Fruit fly (Drosophila melanogaster): ENCODE data around the gene dgt1.

dgt1 gene

DNA sequence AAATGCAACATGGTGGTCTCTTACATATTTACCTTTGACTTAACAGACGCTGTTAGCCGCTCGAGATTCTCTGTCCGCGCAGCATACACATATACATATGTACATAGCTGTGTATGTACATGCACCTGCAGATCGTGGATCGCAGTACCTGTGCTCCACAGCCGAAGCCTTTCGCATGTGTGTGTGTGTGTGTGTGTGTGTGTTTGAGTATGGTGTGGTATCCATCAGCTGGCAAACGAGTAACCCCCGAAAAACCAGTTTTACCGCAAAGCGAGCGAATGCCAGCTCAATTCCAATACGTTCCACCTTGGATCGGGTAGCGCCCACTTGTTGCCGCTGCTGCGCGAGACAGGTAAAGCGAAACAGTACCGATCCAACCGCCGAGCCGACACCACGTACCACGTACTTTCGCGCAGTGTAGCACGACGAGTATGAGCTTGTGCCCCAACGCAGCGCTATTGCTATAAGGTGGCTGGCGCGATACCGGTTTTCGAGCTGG, 15.9 kb downstream of the dgt1 start, which contains the start of gene Cad99C (continued):
- TF ChIP-seq dsx (GFP tag; optimal IDR thresholded peaks at IDR 0.05; ENCODE audit: poor library complexity, severe bottlenecking) (peak; percentile 37), achi (GFP tag; optimal IDR thresholded peaks at IDR 0.05) (no peak), net (GFP tag; optimal IDR thresholded peaks at IDR 0.05) (peak; percentile 15), Sox102F (GFP tag; optimal IDR thresholded peaks at IDR 0.05) (peak; percentile 50), CG10631 (GFP tag; optimal IDR thresholded peaks at IDR 0.05) (no peak), lz (GFP tag; optimal IDR thresholded peaks at IDR 0.05) (peak; percentile 5), Met (GFP tag; optimal IDR thresholded peaks at IDR 0.05) (peak; percentile 4), CG11762 (GFP tag; optimal IDR thresholded peaks at IDR 0.05; ENCODE audit: insufficient read depth) (no peak)

DNA sequence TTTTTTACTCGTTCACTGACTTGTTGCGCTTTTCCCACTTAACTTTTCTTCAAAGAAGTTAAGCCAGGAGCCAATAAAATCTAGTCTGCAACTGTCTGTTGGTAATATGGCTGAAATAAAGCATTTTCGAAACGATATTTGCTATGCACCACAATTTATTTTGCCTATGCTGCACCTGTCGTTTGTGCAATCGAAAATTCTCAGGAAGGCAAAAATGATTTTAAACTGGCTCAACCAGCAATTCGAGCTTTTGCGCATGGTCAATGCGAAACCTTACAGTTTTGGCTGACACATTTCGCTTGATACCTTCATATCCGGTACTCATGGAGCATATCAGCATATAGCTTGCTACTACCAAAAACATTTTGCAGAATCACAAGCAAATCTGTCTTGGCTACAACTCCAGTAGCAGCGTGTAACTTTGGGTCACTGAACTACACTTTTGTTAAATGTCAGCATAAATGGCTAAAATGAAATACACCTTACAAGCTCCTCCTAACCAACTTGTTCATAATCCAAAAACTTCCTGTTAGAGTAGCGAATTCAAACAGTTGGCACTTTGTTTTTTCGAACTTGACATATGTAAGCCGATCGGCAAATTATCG, 17.5 kb downstream of the dgt1 start:
- TF ChIP-seq CG11762 (GFP tag; optimal IDR thresholded peaks at IDR 0.05; ENCODE audit: insufficient read depth), result no peak
- TF ChIP-seq salr (GFP tag; optimal IDR thresholded peaks at IDR 0.05), result no peak

DNA sequence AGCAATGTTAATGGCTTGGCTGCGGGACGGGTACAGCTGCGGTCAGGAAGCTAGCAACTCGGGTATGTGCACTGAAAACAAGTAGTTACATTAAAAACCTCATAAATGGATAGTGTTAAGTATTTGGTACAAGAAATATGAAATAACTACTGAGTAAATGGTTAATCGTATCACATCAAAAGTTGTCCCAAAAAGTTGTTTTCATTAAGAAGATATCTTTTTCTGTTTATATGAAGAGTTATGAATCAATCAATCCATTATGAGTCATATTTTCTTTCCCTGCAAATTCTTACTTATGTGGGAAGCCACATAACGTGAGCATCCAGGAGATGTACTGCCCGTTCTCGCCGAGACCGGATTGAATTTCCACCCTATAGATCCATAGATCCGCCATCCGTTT, 18.5 kb downstream of the dgt1 start:
- no peak for TF ChIP-seq fkh (GFP tag; optimal IDR thresholded peaks at IDR 0.05)
- TF ChIP-seq pdm3 (GFP tag; optimal IDR thresholded peaks at IDR 0.05), result peak; percentile 1
- TF ChIP-seq dsx (GFP tag; optimal IDR thresholded peaks at IDR 0.05; ENCODE audit: poor library complexity, severe bottlenecking), result peak; percentile 46
- peak; percentile 40 for TF ChIP-seq CG10631 (GFP tag; optimal IDR thresholded peaks at IDR 0.05)
- peak; percentile 29; the same call in 1 of the 2 replicates for TF ChIP-seq CG15336 (GFP tag; IDR thresholded peaks at IDR 0.05)
- no peak for TF ChIP-seq topi (GFP tag; optimal IDR thresholded peaks at IDR 0.05)
- no peak for TF ChIP-seq CG10669 (GFP tag; optimal IDR thresholded peaks at IDR 0.05)
- TF ChIP-seq Hr39 (GFP tag; optimal IDR thresholded peaks at IDR 0.05), result no peak
- TF ChIP-seq Sox15 (GFP tag; optimal IDR thresholded peaks at IDR 0.05), result no peak
- TF ChIP-seq acj6 (GFP tag; optimal IDR thresholded peaks at IDR 0.05), result peak; percentile 10
- TF ChIP-seq achi (GFP tag; optimal IDR thresholded peaks at IDR 0.05), result peak; percentile 7
- TF ChIP-seq CG3919 (GFP tag; optimal IDR thresholded peaks at IDR 0.05), result peak; percentile 13
- no peak for TF ChIP-seq CG34406 (GFP tag; optimal IDR thresholded peaks at IDR 0.05)
- no peak for TF ChIP-seq net (GFP tag; optimal IDR thresholded peaks at IDR 0.05)
- no peak for TF ChIP-seq Ets21C (GFP tag; optimal IDR thresholded peaks at IDR 0.05)
- TF ChIP-seq CG11902 (GFP tag; optimal IDR thresholded peaks at IDR 0.05), result no peak
- TF ChIP-seq CG9139 (GFP tag; optimal IDR thresholded peaks at IDR 0.05), result no peak
- TF ChIP-seq ss (GFP tag; optimal IDR thresholded peaks at IDR 0.05), result peak in 1 of 2 experiments; percentile 48
- no peak for TF ChIP-seq CG8632 (GFP tag; optimal IDR thresholded peaks at IDR 0.05)
- no peak for TF ChIP-seq CG16779 (tag; optimal IDR thresholded peaks at IDR 0.05)
- no peak for TF ChIP-seq Hr38 (GFP tag; optimal IDR thresholded peaks at IDR 0.05)
- TF ChIP-seq Sox14 (GFP tag; optimal IDR thresholded peaks at IDR 0.05), result no peak
- TF ChIP-seq CG6792 (GFP tag; optimal IDR thresholded peaks at IDR 0.05), result no peak
- no peak for TF ChIP-seq CG11294 (GFP tag; IDR thresholded peaks at IDR 0.05)
- TF ChIP-seq salr (GFP tag; optimal IDR thresholded peaks at IDR 0.05), result peak in 1 of 2 experiments; percentile 28
- peak; percentile 31 for TF ChIP-seq OdsH (GFP tag; optimal IDR thresholded peaks at IDR 0.05)
- TF ChIP-seq Eip75B (GFP tag; optimal IDR thresholded peaks at IDR 0.05), result no peak
- TF ChIP-seq CG8119 (GFP tag; IDR thresholded peaks at IDR 0.05), result peak; percentile 21; the same call in 1 of the 3 replicates
- peak; percentile 79 for TF ChIP-seq Eip78C (GFP tag)
- TF ChIP-seq CG32006 (GFP tag; optimal IDR thresholded peaks at IDR 0.05), result peak; percentile 47
- TF ChIP-seq CG31627 (GFP tag; optimal IDR thresholded peaks at IDR 0.05), result no peak
- TF ChIP-seq fd59A (GFP tag; optimal IDR thresholded peaks at IDR 0.05), result peak; percentile 7
- 0 out of 3 replicates have a peak, but pooled peaks have one; percentile 13 for TF ChIP-seq CG6163 (GFP tag; IDR thresholded peaks at IDR 0.05)
- no peak for TF ChIP-seq Eip93F (GFP tag; optimal IDR thresholded peaks at IDR 0.05)
- TF ChIP-seq cyc (GFP tag; optimal IDR thresholded peaks at IDR 0.05), result no peak
- no peak for TF ChIP-seq esn (GFP tag; optimal IDR thresholded peaks at IDR 0.05)
- peak; percentile 5 for TF ChIP-seq Ets96B (tag; optimal IDR thresholded peaks at IDR 0.05)
- TF ChIP-seq lz (GFP tag; optimal IDR thresholded peaks at IDR 0.05), result no peak
- TF ChIP-seq svp (GFP tag), result no peak
- no peak for TF ChIP-seq CG7368 (GFP tag; optimal IDR thresholded peaks at IDR 0.05)
- TF ChIP-seq vri (GFP tag; optimal IDR thresholded peaks at IDR 0.05), result no peak
- no peak for TF ChIP-seq Met (GFP tag; optimal IDR thresholded peaks at IDR 0.05)
- TF ChIP-seq Sox102F (GFP tag; optimal IDR thresholded peaks at IDR 0.05), result no peak
- TF ChIP-seq dac (GFP tag; optimal IDR thresholded peaks at IDR 0.05), result no peak

All from whole organism, prepupa.